Fruit fly (Drosophila melanogaster) whole organism, embryonic: Measurements from ENCODE around the gene Cdc45.

Experiments
- Antp ChIP-seq: fragments of 200-800 bp; sonication (Bioruptor generic); optimal IDR thresholded peaks from 3 replicates; lab custom pipeline; 2016; ENCODE audit warnings: missing biosample characterization, missing genetic modification characterization
- CG10366 ChIP-seq: fragments of 200-800 bp; sonication (Bioruptor generic); IDR thresholded peaks from 2 replicates; pipeline ENCODE4 v1.3.6; 2022; ENCODE audit warnings: missing biosample characterization, missing genetic modification characterization
- CG10654 ChIP-seq: fragments of 200-800 bp; sonication (Bioruptor generic); optimal IDR thresholded peaks from 2 replicates; lab custom pipeline; 2016; ENCODE audit warnings: missing biosample characterization, missing genetic modification characterization
- CG10979 ChIP-seq: fragments of 200-800 bp; sonication (Bioruptor generic); optimal IDR thresholded peaks from 2 replicates; lab custom pipeline; 2018; ENCODE audit warnings: missing biosample characterization, mild to moderate bottlenecking, missing genetic modification characterization, moderate library complexity
- CG12155 ChIP-seq: fragments of 200-800 bp; sonication (Bioruptor generic); optimal IDR thresholded peaks from 3 replicates; lab custom pipeline; 2016; ENCODE audit warnings: missing biosample characterization, missing genetic modification characterization
- CG13624 ChIP-seq: fragments of 200-800 bp; sonication (Bioruptor generic); optimal IDR thresholded peaks from 2 replicates; lab custom pipeline; 2016; ENCODE audit warnings: missing biosample characterization, missing genetic modification characterization
- CG1529 ChIP-seq: fragments of 200-800 bp; sonication (Bioruptor generic); optimal IDR thresholded peaks from 3 replicates; lab custom pipeline; 2018; ENCODE audit warnings: missing biosample characterization, missing genetic modification characterization
- CG15601 ChIP-seq: fragments of 200-800 bp; sonication (Bioruptor generic); optimal IDR thresholded peaks from 3 replicates; lab custom pipeline; 2019; ENCODE audit warnings: missing biosample characterization, mild to moderate bottlenecking, missing genetic modification characterization, moderate library complexity
- CG1602 ChIP-seq: fragments of 200-800 bp; sonication (Bioruptor generic); optimal IDR thresholded peaks from 3 replicates; lab custom pipeline; 2016; ENCODE audit warnings: missing biosample characterization, missing genetic modification characterization
- CG17612 ChIP-seq: fragments of 200-800 bp; sonication (Bioruptor generic); IDR thresholded peaks from 2 replicates; pipeline ENCODE4 v1.3.6; 2022; ENCODE audit warnings: missing biosample characterization, missing genetic modification characterization
- CG18599 ChIP-seq: fragments of 200-800 bp; sonication (Bioruptor generic); optimal IDR thresholded peaks from 3 replicates; lab custom pipeline; 2017; ENCODE audit warnings: missing biosample characterization, missing genetic modification characterization, mild to moderate bottlenecking, moderate library complexity, missing genetic modification reagents
- CG2678 ChIP-seq: fragments of 200-800 bp; sonication (Bioruptor generic); optimal IDR thresholded peaks from 3 replicates; lab custom pipeline; 2019; ENCODE audit warnings: missing biosample characterization, mild to moderate bottlenecking, missing genetic modification characterization, moderate library complexity
- CG3726 ChIP-seq: fragments of 200-800 bp; sonication (Bioruptor generic); IDR thresholded peaks from 3 replicates; pipeline ENCODE4, ENCODE4 v1.3.6; 2022; ENCODE audit warnings: missing biosample characterization, missing genetic modification characterization
- CG4404 ChIP-seq: fragments of 200-800 bp; sonication (Bioruptor generic); IDR thresholded peaks from 2 replicates; pipeline ENCODE4 v1.3.6; 2022; ENCODE audit warnings: missing biosample characterization, missing genetic modification characterization
- CG6689 ChIP-seq: fragments of 200-800 bp; sonication (Bioruptor generic); IDR thresholded peaks from 2 replicates; pipeline ENCODE4 v1.3.6; 2022; ENCODE audit warnings: missing biosample characterization, missing genetic modification characterization
- CG7556 ChIP-seq: fragments of 200-800 bp; sonication (Bioruptor generic); optimal IDR thresholded peaks from 2 replicates; lab custom pipeline; 2017; ENCODE audit warnings: missing biosample characterization, mild to moderate bottlenecking, missing genetic modification characterization
- CG7987 ChIP-seq: fragments of 200-800 bp; sonication (Bioruptor generic); optimal IDR thresholded peaks from 2 replicates; lab custom pipeline; 2018; ENCODE audit warnings: missing biosample characterization, mild to moderate bottlenecking, missing genetic modification characterization, moderate library complexity
- CG9797 ChIP-seq: fragments of 200-800 bp; sonication (Bioruptor generic); optimal IDR thresholded peaks from 3 replicates; lab custom pipeline; 2018; ENCODE audit warnings: missing biosample characterization, mild to moderate bottlenecking, missing genetic modification characterization
- CG9817 ChIP-seq: fragments of 200-800 bp; sonication (Bioruptor generic); optimal IDR thresholded peaks from 2 replicates; lab custom pipeline; 2018; ENCODE audit warnings: missing biosample characterization, mild to moderate bottlenecking, missing genetic modification characterization, moderate library complexity
- CG9876 ChIP-seq: fragments of 200-800 bp; sonication (Bioruptor generic); optimal IDR thresholded peaks from 2 replicates; lab custom pipeline; 2016; ENCODE audit warnings: missing biosample characterization, missing genetic modification characterization
- CHES-1-like ChIP-seq: fragments of 200-800 bp; sonication (Bioruptor generic); optimal IDR thresholded peaks from 2 replicates; lab custom pipeline; 2016; ENCODE audit warnings: missing biosample characterization, missing genetic modification characterization
- CTCF ChIP-seq: fragments of 200-800 bp; sonication (Bioruptor generic); optimal IDR thresholded peaks from 2 replicates; lab custom pipeline; 2017; ENCODE audit warnings: missing biosample characterization, mild to moderate bottlenecking, missing genetic modification characterization, moderate library complexity
- D ChIP-seq, 2 experiments: fragments of 200-800 bp in 1 of 2; fragments of >200 bp in 1 of 2; sonication (Bioruptor generic) in 1 of 2; optimal IDR thresholded peaks; 2 replicates in 1 of 2; 3 replicates in 1 of 2; lab custom pipeline; 2017; ENCODE audit warnings: mild to moderate bottlenecking in 1 of 2, missing biosample characterization in 1 of 2, missing genetic modification characterization in 1 of 2, missing genetic modification reagents in 1 of 2
- Dad ChIP-seq: fragments of 200-800 bp; sonication (Bioruptor generic); optimal IDR thresholded peaks from 3 replicates; lab custom pipeline; 2016; ENCODE audit warnings: missing biosample characterization, missing genetic modification characterization
- Dek ChIP-seq: fragments of 200-800 bp; sonication (Bioruptor generic); optimal IDR thresholded peaks from 3 replicates; lab custom pipeline; 2019; ENCODE audit warnings: missing biosample characterization, mild to moderate bottlenecking, missing genetic modification characterization, moderate library complexity
- Doc2 ChIP-seq: fragments of 200-800 bp; sonication (Bioruptor generic); IDR thresholded peaks from 2 replicates; pipeline ENCODE4 v1.3.6; 2022; ENCODE audit warnings: missing biosample characterization, missing genetic modification characterization
- Drgx ChIP-seq: fragments of 200-800 bp; sonication (Bioruptor generic); IDR thresholded peaks from 2 replicates; pipeline ENCODE4 v1.3.6; 2022; ENCODE audit warnings: missing biosample characterization, missing genetic modification characterization
- Fer3 ChIP-seq: fragments of 200-800 bp; sonication (Bioruptor generic); optimal IDR thresholded peaks from 2 replicates; lab custom pipeline; 2018; ENCODE audit warnings: missing biosample characterization, mild to moderate bottlenecking, missing genetic modification characterization, moderate library complexity
- Gsc ChIP-seq: fragments of 200-800 bp; sonication (Bioruptor generic); IDR thresholded peaks from 2 replicates; pipeline ENCODE4 v1.3.6; 2022; ENCODE audit warnings: missing biosample characterization, missing genetic modification characterization
- HLHmδ ChIP-seq: fragments of 200-800 bp; sonication (Bioruptor generic); optimal IDR thresholded peaks from 2 replicates; lab custom pipeline; 2018; ENCODE audit warnings: missing biosample characterization, mild to moderate bottlenecking, missing genetic modification characterization, moderate library complexity
- Hmr ChIP-seq: fragments of 200-800 bp; sonication (Bioruptor generic); optimal IDR thresholded peaks from 3 replicates; lab custom pipeline; 2017; ENCODE audit warnings: mild to moderate bottlenecking, missing biosample characterization, missing genetic modification reagents, missing genetic modification characterization
- Jarid2 ChIP-seq: fragments of 200-800 bp; sonication (Bioruptor generic); optimal IDR thresholded peaks from 3 replicates; lab custom pipeline; 2017; ENCODE audit warnings: mild to moderate bottlenecking, missing biosample characterization, missing genetic modification reagents, missing genetic modification characterization
- Sry-β ChIP-seq: fragments of 200-800 bp; sonication (Bioruptor generic); optimal IDR thresholded peaks from 2 replicates; lab custom pipeline; 2018; ENCODE audit warnings: missing biosample characterization, mild to moderate bottlenecking, missing genetic modification characterization, moderate library complexity
- Trl ChIP-seq, 3 experiments: fragments of >200 bp in 2 of 3; fragments of 200-800 bp in 1 of 3; sonication (Bioruptor generic) in 1 of 3; optimal IDR thresholded peaks; 2 replicates in 1 of 3; 3 replicates in 2 of 3; lab custom pipeline; 2016 to 2017; ENCODE audit warnings: missing biosample characterization in 1 of 3, missing genetic modification characterization in 1 of 3
- Vsx1 ChIP-seq: fragments of 200-800 bp; sonication (Bioruptor generic); optimal IDR thresholded peaks from 2 replicates; lab custom pipeline; 2017; ENCODE audit warnings: missing biosample characterization, mild to moderate bottlenecking, missing genetic modification characterization, missing genetic modification reagents
- al ChIP-seq: fragments of 200-800 bp; sonication (Bioruptor generic); IDR thresholded peaks from 2 replicates; pipeline ENCODE4 v1.3.6; 2022; ENCODE audit warnings: missing biosample characterization, missing genetic modification characterization
- bab2 ChIP-seq: fragments of 200-800 bp; sonication (Bioruptor generic); optimal IDR thresholded peaks from 2 replicates; lab custom pipeline; 2016; ENCODE audit warnings: missing biosample characterization, missing genetic modification characterization
- fd96Cb ChIP-seq: fragments of 200-800 bp; sonication (Bioruptor generic); optimal IDR thresholded peaks from 2 replicates; lab custom pipeline; 2018; ENCODE audit warnings: missing biosample characterization, mild to moderate bottlenecking, missing genetic modification characterization, moderate library complexity
- ftz-f1 ChIP-seq: fragments of 200-800 bp; sonication (Bioruptor generic); optimal IDR thresholded peaks from 2 replicates; lab custom pipeline; 2016; ENCODE audit warnings: missing biosample characterization, missing genetic modification characterization
- gt ChIP-seq: fragments of 200-800 bp; sonication (Bioruptor generic); IDR thresholded peaks from 2 replicates; pipeline ENCODE4 v1.3.6; 2022; ENCODE audit warnings: missing biosample characterization, missing genetic modification characterization
- hb ChIP-seq: fragments of 200-800 bp; sonication (Bioruptor generic); IDR thresholded peaks from 3 replicates; pipeline ENCODE4 v1.3.6; 2022; ENCODE audit warnings: missing biosample characterization, missing genetic modification characterization; ENCODE audit not compliant: partially characterized antibody
- hth ChIP-seq: fragments of >200 bp; optimal IDR thresholded peaks from 2 replicates; lab custom pipeline; 2017; ENCODE audit warnings: inconsistent platforms
- inv ChIP-seq: fragments of 200-800 bp; sonication (Bioruptor generic); IDR thresholded peaks from 2 replicates; pipeline ENCODE4 v1.3.6; 2022; ENCODE audit warnings: missing biosample characterization, missing genetic modification characterization; ENCODE audit not compliant: partially characterized antibody
- sens-2 ChIP-seq: fragments of 200-800 bp; sonication (Bioruptor generic); IDR thresholded peaks from 2 replicates; pipeline ENCODE4 v1.3.6; 2022; ENCODE audit warnings: missing biosample characterization, missing genetic modification characterization
- ssp ChIP-seq: fragments of 200-800 bp; sonication (Bioruptor generic); IDR thresholded peaks from 2 replicates; pipeline ENCODE4 v1.3.6; 2022; ENCODE audit warnings: missing biosample characterization, missing genetic modification characterization
- usp ChIP-seq: fragments of >200 bp; optimal IDR thresholded peaks from 2 replicates; lab custom pipeline; 2017; ENCODE audit warnings: missing biosample characterization, missing genetic modification characterization
- vfl ChIP-seq: fragments of 200-800 bp; sonication (Bioruptor generic); optimal IDR thresholded peaks from 2 replicates; lab custom pipeline; 2016; ENCODE audit warnings: missing biosample characterization, missing genetic modification characterization
- wor ChIP-seq: fragments of 200-800 bp; sonication (Bioruptor generic); IDR thresholded peaks from 2 replicates; pipeline ENCODE4 v1.3.6; 2022; ENCODE audit warnings: missing biosample characterization, missing genetic modification characterization
- zen2 ChIP-seq: fragments of 200-800 bp; sonication (Bioruptor generic); IDR thresholded peaks from 3 replicates; pipeline ENCODE4 v1.3.6; 2022; ENCODE audit warnings: missing biosample characterization, missing genetic modification characterization; ENCODE audit not compliant: partially characterized antibody
- zf30C ChIP-seq: fragments of 200-800 bp; sonication (Bioruptor generic); optimal IDR thresholded peaks from 3 replicates; lab custom pipeline; 2018; ENCODE audit warnings: missing biosample characterization, mild to moderate bottlenecking, missing genetic modification characterization

Cdc45 gene

DNA sequence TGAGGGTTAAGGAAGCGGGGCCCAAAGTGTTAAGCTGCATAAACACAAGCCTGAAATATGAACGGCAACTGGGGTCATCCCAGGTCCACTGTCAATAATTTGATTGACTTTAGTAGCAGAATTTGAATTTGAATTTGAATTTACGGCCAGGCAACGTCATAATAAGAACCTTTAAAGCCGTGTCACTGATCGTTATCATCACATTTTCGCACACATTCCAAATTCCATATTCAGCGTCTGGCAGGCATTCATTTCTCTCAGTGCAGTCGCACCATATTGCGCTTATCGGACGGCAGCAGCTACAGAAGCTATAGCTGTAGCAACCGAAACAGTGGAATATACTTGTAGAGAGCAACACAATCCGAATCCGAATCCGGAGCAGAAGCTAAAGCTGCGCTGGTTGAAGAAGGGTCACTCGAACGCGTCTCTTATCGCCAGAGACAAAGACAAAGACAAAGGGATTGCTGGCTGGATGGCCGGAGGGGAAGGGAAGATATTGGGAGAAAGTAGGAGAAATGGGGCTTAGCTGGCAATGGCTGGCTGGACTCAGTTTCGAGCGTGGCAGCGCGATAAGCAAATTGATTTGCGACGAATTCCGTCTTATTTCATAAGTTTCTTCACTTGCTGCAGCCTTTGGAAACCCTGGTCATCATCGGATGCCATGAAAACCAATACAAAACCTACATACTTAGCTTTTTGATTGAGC, 22.5 kb upstream of the Cdc45 start (continued):
- TF ChIP-seq Vsx1 (GFP tag; lab: Kevin White, UChicago) (no peak), CG2678 (tag; lab: Kevin White, UChicago) (peak; percentile 54), HLHmδ (GFP tag; lab: Kevin White, UChicago) (no peak), CG1602 (no peak), CG13624 (GFP tag; lab: Kevin White, UChicago) (no peak), hth (lab: Kevin White, UChicago) (no peak), Jarid2 (GFP tag; lab: Kevin White, UChicago) (no peak), CG9797 (GFP tag; lab: Kevin White, UChicago) (no peak), Hmr (GFP tag; lab: Kevin White, UChicago) (peak; percentile 4), usp (GFP tag; lab: Kevin White, UChicago) (no peak), CG10366 (peak; percentile 14; the same call in 1 of the 2 replicates), sens-2 (GFP tag; lab: Robert Waterston, UW) (no peak), Gsc (GFP tag; lab: Robert Waterston, UW) (no peak), bab2 (GFP tag; lab: Kevin White, UChicago) (peak; percentile 14), Sry-β (GFP tag; lab: Kevin White, UChicago) (no peak), CG15601 (no peak), CG12155 (GFP tag; lab: Kevin White, UChicago) (no peak), Dad (GFP tag; lab: Kevin White, UChicago) (peak; percentile 11), ftz-f1 (GFP tag; lab: Kevin White, UChicago) (no peak), CG9817 (peak; percentile 31), CG9876 (GFP tag; lab: Kevin White, UChicago) (no peak), CHES-1-like (GFP tag; lab: Kevin White, UChicago) (no peak), D (optimal IDR thresholded peaks at IDR 0.05; lab: Kevin White, UChicago) (no peak), D (GFP tag; optimal IDR thresholded peaks at IDR 0.05; lab: Kevin White, UChicago) (peak; percentile 18), CG1529 (peak; percentile 2), CG17612 (GFP tag; lab: Robert Waterston, UW) (no peak), Drgx (GFP tag; lab: Robert Waterston, UW) (peak; percentile 69), gt (no peak), CTCF (no peak), hb (no peak), CG3726 (GFP tag; lab: Robert Waterston, UW) (no peak), Trl (optimal IDR thresholded peaks at IDR 0.05; lab: Kevin White, UChicago) (no peak), Trl (GFP tag; optimal IDR thresholded peaks at IDR 0.05; lab: Kevin White, UChicago) (peak; percentile 22), CG7987 (GFP tag; lab: Kevin White, UChicago) (no peak), al (GFP tag; lab: Robert Waterston, UW) (0 out of 2 replicates have a peak, but pooled peaks have one; percentile 31), fd96Cb (peak; percentile 55), Dek (tag; lab: Kevin White, UChicago) (no peak), Fer3 (tag; lab: Kevin White, UChicago) (peak; percentile 25), CG10979 (tag; lab: Kevin White, UChicago) (peak; percentile 65), ssp (peak; percentile 33; the same call in 1 of the 2 replicates), zf30C (GFP tag; lab: Kevin White, UChicago) (no peak), CG4404 (GFP tag; lab: Robert Waterston, UW) (no peak), CG7556 (GFP tag; lab: Kevin White, UChicago) (peak; percentile 31), vfl (GFP tag; lab: Kevin White, UChicago) (no peak), inv (no peak), Doc2 (GFP tag; lab: Robert Waterston, UW) (no peak), wor (GFP tag; lab: Robert Waterston, UW) (peak; percentile 17; the same call in 1 of the 2 replicates), CG18599 (GFP tag; lab: Kevin White, UChicago) (peak; percentile 13), CG6689 (peak; percentile 16; the same call in 1 of the 2 replicates), Antp (GFP tag; lab: Kevin White, UChicago) (peak; percentile 52), zen2 (GFP tag; lab: Robert Waterston, UW) (no peak), CG10654 (no peak)
